Fruit fly (Drosophila melanogaster) whole organism, wandering third instar larva: ENCODE results near the gene Tmem43.
A peak's percentile ranks its signal among the peaks of the same experiment; 100 is the strongest.

Experiments used
- Abd-B ChIP-seq: fragments of >200 bp; optimal IDR thresholded peaks from 2 replicates; lab custom pipeline; 2017; ENCODE audit warnings: missing biosample characterization, missing genetic modification characterization
- CG32264 ChIP-seq: fragments of 200-800 bp; sonication (Bioruptor generic); optimal IDR thresholded peaks from 2 replicates; lab custom pipeline; 2016; ENCODE audit warnings: missing biosample characterization, missing genetic modification characterization
- CG9705 ChIP-seq: fragments of 200-800 bp; sonication (Bioruptor generic); optimal IDR thresholded peaks from 2 replicates; lab custom pipeline; 2018; ENCODE audit warnings: missing biosample characterization, mild to moderate bottlenecking, missing genetic modification characterization
- CrebA ChIP-seq: fragments of 200-800 bp; sonication (Bioruptor generic); optimal IDR thresholded peaks from 2 replicates; lab custom pipeline; 2016; ENCODE audit warnings: missing biosample characterization, mild to moderate bottlenecking, missing genetic modification characterization, borderline replicate concordance
- Dfd ChIP-seq: fragments of >200 bp; optimal IDR thresholded peaks from 2 replicates; lab custom pipeline; 2017; ENCODE audit warnings: missing biosample characterization, missing genetic modification characterization
- Dif ChIP-seq: fragments of 200-275, 200-300 bp; sonication (Bioruptor generic); optimal IDR thresholded peaks from 2 replicates; lab custom pipeline; 2018; ENCODE audit warnings: missing biosample characterization, missing genetic modification characterization; ENCODE audit not compliant: partially characterized antibody
- GATAd ChIP-seq: sonication (Bioruptor generic); optimal IDR thresholded peaks from 2 replicates; lab custom pipeline; 2016; ENCODE audit warnings: missing biosample characterization, missing genetic modification characterization
- HLH106 ChIP-seq: fragments of 200-800 bp; optimal IDR thresholded peaks from 3 replicates; lab custom pipeline; 2019; ENCODE audit warnings: missing biosample characterization, mild to moderate bottlenecking, missing genetic modification characterization, moderate library complexity
- Hnf4 ChIP-seq: fragments of 200-800 bp; sonication (Bioruptor generic); optimal IDR thresholded peaks from 2 replicates; lab custom pipeline; 2016; ENCODE audit warnings: missing biosample characterization, mild to moderate bottlenecking, missing genetic modification characterization
- Hr78 ChIP-seq: fragments of >200 bp; optimal IDR thresholded peaks from 2 replicates; lab custom pipeline; 2017; ENCODE audit warnings: missing biosample characterization, missing genetic modification characterization
- Mio ChIP-seq: sonication (Bioruptor generic); optimal IDR thresholded peaks from 2 replicates; lab custom pipeline; 2016; ENCODE audit warnings: missing biosample characterization, missing genetic modification characterization
- Myc ChIP-seq: fragments of >200 bp; optimal IDR thresholded peaks from 2 replicates; lab custom pipeline; 2017
- N ChIP-seq: fragments of >200 bp; optimal IDR thresholded peaks from 2 replicates; lab custom pipeline; 2018; ENCODE audit warnings: missing biosample characterization, missing external identifiers, missing genetic modification characterization
- OdsH ChIP-seq: fragments of 200-800 bp; sonication (Bioruptor generic); optimal IDR thresholded peaks from 2 replicates; lab custom pipeline; 2016; ENCODE audit warnings: missing biosample characterization, mild to moderate bottlenecking, missing genetic modification characterization
- Rel ChIP-seq, 2 experiments: fragments of 200-800 bp; sonication (Bioruptor generic) in 1 of 2; optimal IDR thresholded peaks; 2 replicates in 1 of 2; 3 replicates in 1 of 2; lab custom pipeline; 2016 to 2019; ENCODE audit warnings: mild to moderate bottlenecking in 2 of 2, missing biosample characterization in 2 of 2, missing genetic modification characterization in 2 of 2, moderate library complexity in 1 of 2
- Sp1 ChIP-seq: fragments of 200-800 bp; sonication (Bioruptor generic); optimal IDR thresholded peaks from 3 replicates; lab custom pipeline; 2019; ENCODE audit warnings: missing biosample characterization, mild to moderate bottlenecking, missing genetic modification characterization, moderate library complexity
- Vsx2 ChIP-seq: fragments of 200-300, 225-300 bp; sonication (Bioruptor generic); optimal IDR thresholded peaks from 2 replicates; lab custom pipeline; 2018; ENCODE audit warnings: missing biosample characterization, missing genetic modification characterization; ENCODE audit not compliant: partially characterized antibody
- br ChIP-seq: fragments of 200-800 bp; sonication (Bioruptor generic); optimal IDR thresholded peaks from 2 replicates; lab custom pipeline; 2016; ENCODE audit warnings: missing biosample characterization, missing genetic modification characterization
- dl ChIP-seq, 2 experiments: fragments of 175-275, 200-275 bp in 1 of 2; fragments of 200-275 bp in 1 of 2; sonication (Bioruptor generic); optimal IDR thresholded peaks; lab custom pipeline; 2018; ENCODE audit warnings: mild to moderate bottlenecking in 2 of 2, missing biosample characterization in 2 of 2, missing genetic modification characterization in 2 of 2, moderate library complexity in 2 of 2; ENCODE audit not compliant: partially characterized antibody in 2 of 2, insufficient read depth in 1 of 2
- dmrt93B ChIP-seq: fragments of 200-800 bp; sonication (Bioruptor generic); optimal IDR thresholded peaks from 2 replicates; lab custom pipeline; 2018; ENCODE audit warnings: missing biosample characterization, mild to moderate bottlenecking, missing genetic modification characterization
- ey ChIP-seq: fragments of 200-800 bp; sonication (Bioruptor generic); optimal IDR thresholded peaks from 2 replicates; lab custom pipeline; 2016; ENCODE audit warnings: missing biosample characterization, missing genetic modification characterization
- foxo ChIP-seq, 2 experiments: fragments of 200-800 bp; sonication (Bioruptor generic); optimal IDR thresholded peaks; 2 replicates in 1 of 2; 3 replicates in 1 of 2; lab custom pipeline; 2016 to 2017; ENCODE audit warnings: missing biosample characterization in 2 of 2, missing genetic modification characterization in 2 of 2
- fru ChIP-seq: fragments of 200-800 bp; sonication (Bioruptor generic); optimal IDR thresholded peaks from 3 replicates; lab custom pipeline; 2016; ENCODE audit warnings: missing biosample characterization, mild to moderate bottlenecking, missing genetic modification characterization
- h ChIP-seq: fragments of 200-800 bp; sonication (Bioruptor generic); optimal IDR thresholded peaks from 3 replicates; lab custom pipeline; 2016; ENCODE audit warnings: missing biosample characterization, mild to moderate bottlenecking, missing genetic modification characterization
- jim ChIP-seq: fragments of 175-275, 200-325 bp; sonication (Bioruptor generic); optimal IDR thresholded peaks from 2 replicates; lab custom pipeline; 2016; ENCODE audit warnings: missing biosample characterization, mild to moderate bottlenecking, missing genetic modification characterization
- lola ChIP-seq: fragments of >200 bp; optimal IDR thresholded peaks from 2 replicates; lab custom pipeline; 2017; ENCODE audit warnings: missing biosample characterization, missing genetic modification characterization
- pan ChIP-seq: fragments of >200 bp; optimal IDR thresholded peaks from 2 replicates; lab custom pipeline; 2017
- psq ChIP-seq: fragments of 200-800 bp; sonication (Bioruptor generic); optimal IDR thresholded peaks from 3 replicates; lab custom pipeline; 2017; ENCODE audit warnings: missing biosample characterization, mild to moderate bottlenecking, missing genetic modification characterization, moderate library complexity
- sage ChIP-seq: fragments of 200-800 bp; sonication (Bioruptor generic); optimal IDR thresholded peaks from 2 replicates; lab custom pipeline; 2016; ENCODE audit warnings: missing biosample characterization, mild to moderate bottlenecking, missing genetic modification characterization
- sv ChIP-seq: fragments of 200-800 bp; sonication (Bioruptor generic); optimal IDR thresholded peaks from 3 replicates; lab custom pipeline; 2016; ENCODE audit warnings: missing biosample characterization, missing genetic modification characterization
- tai ChIP-seq: sonication (Bioruptor generic); optimal IDR thresholded peaks from 2 replicates; lab custom pipeline; 2016; ENCODE audit warnings: missing biosample characterization, missing genetic modification characterization
- usp ChIP-seq: fragments of >200 bp; optimal IDR thresholded peaks from 2 replicates; lab custom pipeline; 2017; ENCODE audit warnings: missing biosample characterization, missing genetic modification characterization
- woc ChIP-seq: sonication (Bioruptor generic); optimal IDR thresholded peaks from 2 replicates; lab custom pipeline; 2016; ENCODE audit warnings: missing biosample characterization, mild to moderate bottlenecking, missing genetic modification characterization

Tmem43 gene

dm6 chr3L:7949778-7950177 lies 34.9 kb upstream of the Tmem43 start:
- TF ChIP-seq Sp1 (GFP tag; lab: Kevin White, UChicago) (no peak), Vsx2 (peak; percentile 81), Mio (GFP tag; lab: Kevin White, UChicago) (no peak)

- TF ChIP-seq CrebA (GFP tag; lab: Kevin White, UChicago) (no peak), dmrt93B (GFP tag; lab: Kevin White, UChicago) (no peak), CG32264 (GFP tag; lab: Kevin White, UChicago) (no peak), jim (no peak), Rel (GFP tag; optimal IDR thresholded peaks at IDR 0.05; lab: Kevin White, UChicago) (no peak), Rel (tag; optimal IDR thresholded peaks at IDR 0.05; lab: Kevin White, UChicago) (no peak), Mio (GFP tag; lab: Kevin White, UChicago) (no peak), Abd-B (GFP tag; lab: Kevin White, UChicago) (no peak), lola (GFP tag; lab: Kevin White, UChicago) (no peak), Dif (GFP tag; lab: Kevin White, UChicago) (peak; percentile 54), dl (GFP tag; optimal IDR thresholded peaks at IDR 0.05; lab: Kevin White, UChicago; ENCODE audit: insufficient read depth in 1 of 2, partially characterized antibody in 2 of 2) (peak in 1 of 2 experiments; percentile 59), psq (no peak), sage (GFP tag; lab: Kevin White, UChicago) (no peak), Hr78 (GFP tag; lab: Kevin White, UChicago) (no peak), Hnf4 (GFP tag; lab: Kevin White, UChicago) (no peak), Sp1 (GFP tag; lab: Kevin White, UChicago) (no peak), h (GFP tag; lab: Kevin White, UChicago) (peak; percentile 39), N (GFP tag; lab: Kevin White, UChicago) (no peak), foxo (GFP tag; optimal IDR thresholded peaks at IDR 0.05; lab: Kevin White, UChicago) (no peak), HLH106 (tag; lab: Kevin White, UChicago) (no peak), ey (GFP tag; lab: Kevin White, UChicago) (no peak), fru (GFP tag; lab: Kevin White, UChicago) (peak; percentile 9), Vsx2 (peak; percentile 53), tai (GFP tag; lab: Kevin White, UChicago) (no peak), br (GFP tag; lab: Kevin White, UChicago) (no peak), usp (no peak), GATAd (GFP tag; lab: Kevin White, UChicago) (no peak), Dfd (GFP tag; lab: Kevin White, UChicago) (no peak), OdsH (GFP tag; lab: Kevin White, UChicago) (no peak)
These were observed 33.0 kb upstream of the Tmem43 start, which contains the start of gene exex for dm6 chr3L:7947880-7948286. Gene exex, plus strand, starts transcription at chr3L:7948186.

dm6 chr3L:7946222-7946621 lies 31.3 kb upstream of the Tmem43 start, which contains the start of gene CG43880:
Gene CG43880, minus strand, starts transcription at chr3L:7946322.
- no peak for TF ChIP-seq sv (GFP tag; lab: Kevin White, UChicago)
- TF ChIP-seq CG9705, result no peak
- no peak for TF ChIP-seq Abd-B (GFP tag; lab: Kevin White, UChicago)
- TF ChIP-seq GATAd (GFP tag; lab: Kevin White, UChicago), result no peak
- TF ChIP-seq dmrt93B (GFP tag; lab: Kevin White, UChicago), result no peak
- TF ChIP-seq jim, result no peak
- TF ChIP-seq br (GFP tag; lab: Kevin White, UChicago), result no peak
- no peak for TF ChIP-seq psq
- TF ChIP-seq Myc (lab: Kevin White, UChicago), result no peak
- no peak for TF ChIP-seq HLH106 (tag; lab: Kevin White, UChicago)

dm6 chr3L:7943950-7944349 lies 29.0 kb upstream of the Tmem43 start:
- TF ChIP-seq CrebA (GFP tag; lab: Kevin White, UChicago) (no peak), fru (GFP tag; lab: Kevin White, UChicago) (no peak), sv (GFP tag; lab: Kevin White, UChicago) (no peak), pan (lab: Kevin White, UChicago) (no peak), woc (GFP tag; lab: Kevin White, UChicago) (no peak), lola (GFP tag; lab: Kevin White, UChicago) (no peak), Myc (lab: Kevin White, UChicago) (no peak)
